Fruit fly (Drosophila melanogaster): ENCODE measurements around the gene opm.

opm gene

dm6 chrX:15090371-15090770 lies 24.1 kb upstream of the opm start (continued):
- TF ChIP-seq ttk (GFP tag; IDR thresholded peaks at IDR 0.05) (no peak), esg (GFP tag; conservative IDR thresholded peaks at IDR 0.05) (0 out of 2 replicates have a peak, but pooled peaks have one; percentile 11), HmgZ (tag; optimal IDR thresholded peaks at IDR 0.05) (peak; percentile 3), btn (GFP tag; optimal IDR thresholded peaks at IDR 0.05) (no peak), CG18599 (GFP tag; optimal IDR thresholded peaks at IDR 0.05) (peak; percentile 2), Hmr (GFP tag; optimal IDR thresholded peaks at IDR 0.05) (peak; percentile 30)

dm6 chrX:15089146-15089698 lies 23.0 kb upstream of the opm start, which contains the start of gene Rab3-GEF:
Gene Rab3-GEF, plus strand, starts transcription at chrX:15089682.
- TF ChIP-seq nerfin-1 (tag; optimal IDR thresholded peaks at IDR 0.05) (peak; percentile 93), Ptx1 (GFP tag; IDR thresholded peaks at IDR 0.05) (no peak), sens (GFP tag) (peak; percentile 24), Deaf1 (tag; optimal IDR thresholded peaks at IDR 0.05) (peak; percentile 95), scrt (GFP tag; optimal IDR thresholded peaks at IDR 0.05) (peak; percentile 98), CG13894 (tag; optimal IDR thresholded peaks at IDR 0.05) (peak; percentile 11), p53 (GFP tag; optimal IDR thresholded peaks at IDR 0.05) (peak; percentile 94), Med (GFP tag) (peak; percentile 19), ewg (GFP tag; optimal IDR thresholded peaks at IDR 0.05) (peak; percentile 92), CG15479 (GFP tag; optimal IDR thresholded peaks at IDR 0.05) (peak; percentile 49), CG10959 (GFP tag; IDR thresholded peaks at IDR 0.05) (no peak), her (GFP tag; optimal IDR thresholded peaks at IDR 0.05) (no peak), CG3726 (GFP tag; IDR thresholded peaks at IDR 0.05) (no peak), lola (GFP tag; optimal IDR thresholded peaks at IDR 0.05) (no peak), Sry-β (GFP tag; optimal IDR thresholded peaks at IDR 0.05) (peak; percentile 64), CG5180 (GFP tag; optimal IDR thresholded peaks at IDR 0.05) (peak; percentile 26), abd-A (tag; optimal IDR thresholded peaks at IDR 0.05) (peak; percentile 34), BEAF-32 (GFP tag; optimal IDR thresholded peaks at IDR 0.05) (peak; percentile 18), Sry-δ (GFP tag; optimal IDR thresholded peaks at IDR 0.05) (peak; percentile 14), CG32532 (GFP tag; IDR thresholded peaks at IDR 0.05) (0 out of 2 replicates have a peak, but pooled peaks have one; percentile 10), CG16779 (GFP tag; IDR thresholded peaks at IDR 0.05) (peak; percentile 64; the same call in 1 of the 2 replicates), row (GFP tag; IDR thresholded peaks at IDR 0.05) (peak; percentile 53; the same call in 2 of the 3 replicates)

dm6 chrX:15085777-15086510 lies 19.7 kb upstream of the opm start, which contains the start of the genes CG15027 and Dbct:
Gene CG15027, minus strand, starts transcription at chrX:15085827.
Gene Dbct, plus strand, starts transcription at chrX:15086125.
- TF ChIP-seq da (GFP tag; optimal IDR thresholded peaks at IDR 0.05): no peak
- TF ChIP-seq nau (GFP tag; optimal IDR thresholded peaks at IDR 0.05): peak; percentile 13
- peak; percentile 62 for TF ChIP-seq Chrac-16 (GFP tag; optimal IDR thresholded peaks at IDR 0.05)
- TF ChIP-seq odd (GFP tag; optimal IDR thresholded peaks at IDR 0.05): no peak
- peak; percentile 39 for TF ChIP-seq gsb-n (tag; optimal IDR thresholded peaks at IDR 0.05)
- peak; percentile 53 for TF ChIP-seq Six4 (GFP tag; optimal IDR thresholded peaks at IDR 0.05)
- TF ChIP-seq CG2712 (tag; optimal IDR thresholded peaks at IDR 0.05): peak; percentile 76
- 0 out of 2 replicates have a peak, but pooled peaks have one; percentile 35 for TF ChIP-seq Awh (GFP tag; IDR thresholded peaks at IDR 0.05)
- peak; percentile 38 for TF ChIP-seq Fer1 (GFP tag; optimal IDR thresholded peaks at IDR 0.05)
- peak; percentile 39 for TF ChIP-seq CG17385 (GFP tag; optimal IDR thresholded peaks at IDR 0.05)
- TF ChIP-seq ham (GFP tag; IDR thresholded peaks at IDR 0.05): no peak
- peak; percentile 80 for TF ChIP-seq sna (GFP tag; IDR thresholded peaks at IDR 0.05; ENCODE audit: partially characterized antibody)
- TF ChIP-seq Hmx (GFP tag; optimal IDR thresholded peaks at IDR 0.05): no peak
- TF ChIP-seq Dad (GFP tag; optimal IDR thresholded peaks at IDR 0.05): no peak
- TF ChIP-seq CG17361 (GFP tag; IDR thresholded peaks at IDR 0.05): peak; percentile 61
- peak; percentile 50 for TF ChIP-seq D19A (tag; optimal IDR thresholded peaks at IDR 0.05)
- TF ChIP-seq az2 (GFP tag; optimal IDR thresholded peaks at IDR 0.05): peak; percentile 44
- peak; percentile 23 for TF ChIP-seq CG1603 (tag; optimal IDR thresholded peaks at IDR 0.05)
- TF ChIP-seq CG7839 (tag; optimal IDR thresholded peaks at IDR 0.05): peak; percentile 69
